Worm (Caenorhabditis elegans): Measurements from ENCODE around the gene acds-10.

The acds-10 gene

DNA sequence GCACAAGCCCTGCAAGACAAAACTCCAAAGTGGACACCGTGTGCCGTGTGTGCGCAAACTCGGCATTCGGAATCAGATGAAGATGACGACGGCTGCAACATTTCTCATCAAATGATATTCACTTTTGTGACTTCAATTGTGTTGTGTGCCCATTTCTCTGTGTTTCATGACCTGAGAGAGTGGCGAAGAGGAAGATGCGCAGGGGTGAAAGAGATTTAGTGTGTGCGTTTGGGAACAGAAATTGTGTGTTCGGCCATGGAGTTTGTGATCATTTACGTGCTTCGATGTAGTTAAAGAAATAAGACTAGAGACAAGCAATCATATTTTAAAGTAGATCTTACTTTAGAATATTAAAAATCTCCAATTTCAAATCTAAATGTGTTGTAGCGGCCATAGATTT is 41.0 kb downstream of the acds-10 start:
- TF ChIP-seq ceh-13 (GFP tag; optimal IDR thresholded peaks at IDR 0.05) (no peak), B0310.2 (tag; optimal IDR thresholded peaks at IDR 0.05) (no peak), tbx-37 (GFP tag; conservative IDR thresholded peaks at IDR 0.05) (no peak), F13C5.2 (tag; optimal IDR thresholded peaks at IDR 0.05) (no peak), tbx-11 (GFP tag; IDR thresholded peaks at IDR 0.05) (no peak)

DNA sequence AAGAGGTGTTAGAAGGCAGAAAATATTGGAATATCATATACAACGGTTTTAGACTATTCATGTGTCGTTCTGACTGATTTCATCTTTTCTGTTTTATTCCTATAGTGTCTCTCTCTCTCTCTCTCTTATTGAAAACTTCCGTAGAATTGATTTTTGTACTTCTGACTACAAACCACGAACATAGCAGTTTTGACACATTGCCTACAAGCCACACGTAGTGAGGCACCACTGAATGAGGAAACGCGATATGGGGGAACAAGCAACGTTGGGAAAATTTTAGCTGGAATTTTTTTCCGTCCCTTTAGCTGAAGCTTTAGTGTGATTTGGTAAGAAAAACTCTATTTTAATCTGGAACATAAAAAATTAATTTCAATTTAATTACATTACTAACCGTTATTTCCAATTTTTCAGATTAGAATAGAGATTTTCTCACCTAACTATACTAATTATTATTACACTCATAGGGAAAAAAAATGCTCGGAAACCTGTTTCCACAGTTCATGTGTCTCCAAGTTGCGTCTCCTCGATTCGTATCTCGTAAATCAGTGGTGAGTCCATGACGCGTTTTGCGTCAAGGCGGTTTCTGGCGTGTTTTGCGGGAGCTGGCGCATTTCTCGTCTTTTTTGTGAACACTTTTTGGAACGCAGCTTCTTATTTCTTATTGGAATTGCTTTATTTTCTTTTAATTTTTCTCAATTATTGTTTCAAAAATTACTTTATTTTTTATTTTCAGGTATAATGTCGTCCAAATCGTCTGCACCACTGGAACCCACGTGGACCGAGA is 43.1 kb downstream of the acds-10 start, which contains the start of the genes nhr-142 and F44E7.9:
nhr-142 (minus strand) TSS at position 57 of the 784 bp plus-strand sequence.
F44E7.9 (plus strand) TSS at position 734 of the 784 bp plus-strand sequence.
- TF ChIP-seq tbx-37 (GFP tag; conservative IDR thresholded peaks at IDR 0.05), result 0 out of 2 replicates have a peak, but pooled peaks have one; percentile 15
- TF ChIP-seq hmg-4 (GFP tag; optimal IDR thresholded peaks at IDR 0.05), result peak; percentile 67
- TF ChIP-seq tbx-11 (GFP tag; IDR thresholded peaks at IDR 0.05), result no peak
- peak; percentile 66 for TF ChIP-seq flt-1 (GFP tag; IDR thresholded peaks at IDR 0.05)
- TF ChIP-seq F13C5.2 (tag; optimal IDR thresholded peaks at IDR 0.05), result peak; percentile 64

DNA sequence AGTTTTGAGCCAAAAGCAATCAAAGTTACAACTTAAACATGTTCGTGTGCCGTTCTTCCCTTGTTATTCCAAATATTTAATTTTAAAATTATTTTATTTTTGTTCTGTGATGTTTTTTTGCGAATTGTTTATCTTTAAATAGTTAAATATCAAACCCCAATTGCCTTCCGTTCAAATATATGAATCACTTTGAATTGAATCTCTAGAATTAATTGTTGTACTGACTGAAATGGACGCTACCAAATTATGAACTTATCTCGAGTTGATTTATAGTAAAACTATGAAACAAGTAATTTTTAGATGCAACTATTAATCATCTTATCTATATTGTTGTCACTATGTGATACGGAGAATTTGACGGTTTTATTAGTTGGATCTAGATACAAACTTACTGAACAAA is 44.4 kb downstream of the acds-10 start, which contains the start of gene ZC250.2:
ZC250.2 (plus strand) TSS at position 301 of the 400 bp plus-strand sequence.
- TF ChIP-seq pes-1 (GFP tag; IDR thresholded peaks at IDR 0.05) (no peak), sea-1 (GFP tag; conservative IDR thresholded peaks at IDR 0.05) (no peak), tra-4 (tag; optimal IDR thresholded peaks at IDR 0.05) (no peak), scrt-1 (GFP tag; IDR thresholded peaks at IDR 0.05) (no peak), F13C5.2 (tag; optimal IDR thresholded peaks at IDR 0.05) (no peak), ceh-13 (GFP tag; optimal IDR thresholded peaks at IDR 0.05) (no peak), ama-1 (optimal IDR thresholded peaks at IDR 0.05) (no peak), aly-1 (tag; optimal IDR thresholded peaks at IDR 0.05) (no peak), ceh-36 (tag; optimal IDR thresholded peaks at IDR 0.05) (no peak), hmg-4 (GFP tag; optimal IDR thresholded peaks at IDR 0.05) (no peak), B0310.2 (tag; optimal IDR thresholded peaks at IDR 0.05) (no peak), ets-7 (tag; optimal IDR thresholded peaks at IDR 0.05) (no peak), flt-1 (GFP tag; IDR thresholded peaks at IDR 0.05) (no peak), tbx-37 (GFP tag; conservative IDR thresholded peaks at IDR 0.05) (no peak), tbx-11 (GFP tag; IDR thresholded peaks at IDR 0.05) (no peak), hnd-1 (tag; optimal IDR thresholded peaks at IDR 0.05) (no peak), hmbx-1 (tag; optimal IDR thresholded peaks at IDR 0.05) (no peak)

DNA sequence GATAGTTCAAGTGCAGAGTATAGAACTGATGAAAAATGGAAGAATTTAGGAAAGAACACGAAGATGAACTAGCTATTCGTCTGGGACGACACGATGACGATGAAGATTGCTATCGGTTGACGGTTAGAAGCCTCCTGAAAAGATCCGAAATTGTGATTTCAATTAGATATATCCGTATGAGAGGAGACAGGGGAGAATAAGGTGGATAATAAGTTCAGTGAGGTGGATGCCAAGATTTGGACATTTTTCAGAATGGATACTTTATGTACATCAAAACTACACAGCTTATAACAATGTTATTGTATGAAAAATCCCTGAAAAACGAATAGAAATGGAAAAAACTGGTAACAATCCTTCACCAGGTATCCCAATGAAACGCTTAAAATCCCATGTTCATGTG is 50.5 kb downstream of the acds-10 start, which contains the start of gene nstp-3:
nstp-3 (minus strand) TSS at position 101 of the 400 bp plus-strand sequence.
- TF ChIP-seq ceh-36 (tag; optimal IDR thresholded peaks at IDR 0.05) (no peak), hmg-4 (GFP tag; optimal IDR thresholded peaks at IDR 0.05) (no peak), hnd-1 (tag; optimal IDR thresholded peaks at IDR 0.05) (no peak), ceh-13 (GFP tag; optimal IDR thresholded peaks at IDR 0.05) (no peak), aly-1 (tag; optimal IDR thresholded peaks at IDR 0.05) (no peak)

DNA sequence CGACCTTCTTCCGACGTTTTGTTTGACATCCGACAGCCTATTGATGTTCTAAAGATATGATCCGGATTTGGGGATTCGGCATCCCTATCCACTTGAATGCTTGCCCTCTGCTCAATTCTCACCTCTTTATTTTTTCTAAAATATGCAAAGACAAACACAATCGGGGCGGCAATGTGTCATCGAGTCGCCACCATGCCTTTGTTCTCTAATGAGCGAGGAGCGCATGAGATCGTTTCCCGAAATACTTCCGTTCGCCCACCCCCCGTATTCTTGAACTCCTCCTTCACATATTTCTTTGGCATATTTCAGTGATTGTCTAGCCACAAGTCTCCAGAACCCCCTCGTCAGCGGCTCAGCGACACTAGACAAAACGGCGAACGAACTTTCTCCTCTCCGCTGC is 51.8 kb downstream of the acds-10 start, which contains the start of gene cyn-17:
cyn-17 (plus strand) TSS at position 301 of the 400 bp plus-strand sequence.
- no peak for TF ChIP-seq hmg-4 (GFP tag; optimal IDR thresholded peaks at IDR 0.05)
- no peak for TF ChIP-seq hnd-1 (tag; optimal IDR thresholded peaks at IDR 0.05)
- no peak for TF ChIP-seq B0310.2 (tag; optimal IDR thresholded peaks at IDR 0.05)
- TF ChIP-seq tra-4 (tag; optimal IDR thresholded peaks at IDR 0.05), result no peak
- TF ChIP-seq aly-1 (tag; optimal IDR thresholded peaks at IDR 0.05), result no peak
- no peak for TF ChIP-seq pes-1 (GFP tag; IDR thresholded peaks at IDR 0.05)
- TF ChIP-seq flt-1 (GFP tag; IDR thresholded peaks at IDR 0.05), result no peak
- TF ChIP-seq tbx-11 (GFP tag; IDR thresholded peaks at IDR 0.05), result no peak
- no peak for TF ChIP-seq sea-1 (GFP tag; conservative IDR thresholded peaks at IDR 0.05)
- no peak for TF ChIP-seq ama-1 (optimal IDR thresholded peaks at IDR 0.05)
- no peak for TF ChIP-seq hmbx-1 (tag; optimal IDR thresholded peaks at IDR 0.05)
- TF ChIP-seq ceh-36 (tag; optimal IDR thresholded peaks at IDR 0.05), result no peak
- no peak for TF ChIP-seq ets-7 (tag; optimal IDR thresholded peaks at IDR 0.05)
- TF ChIP-seq F13C5.2 (tag; optimal IDR thresholded peaks at IDR 0.05), result no peak
- TF ChIP-seq tbx-37 (GFP tag; conservative IDR thresholded peaks at IDR 0.05), result no peak
- no peak for TF ChIP-seq ceh-13 (GFP tag; optimal IDR thresholded peaks at IDR 0.05)
- TF ChIP-seq scrt-1 (GFP tag; IDR thresholded peaks at IDR 0.05), result no peak

Measured in whole organism, early embryonic.